Worm (Caenorhabditis elegans): ENCODE results near the gene C24A3.9.
A peak's percentile ranks its signal among the peaks of the same experiment; 100 is the strongest.

Gene C24A3.9

DNA sequence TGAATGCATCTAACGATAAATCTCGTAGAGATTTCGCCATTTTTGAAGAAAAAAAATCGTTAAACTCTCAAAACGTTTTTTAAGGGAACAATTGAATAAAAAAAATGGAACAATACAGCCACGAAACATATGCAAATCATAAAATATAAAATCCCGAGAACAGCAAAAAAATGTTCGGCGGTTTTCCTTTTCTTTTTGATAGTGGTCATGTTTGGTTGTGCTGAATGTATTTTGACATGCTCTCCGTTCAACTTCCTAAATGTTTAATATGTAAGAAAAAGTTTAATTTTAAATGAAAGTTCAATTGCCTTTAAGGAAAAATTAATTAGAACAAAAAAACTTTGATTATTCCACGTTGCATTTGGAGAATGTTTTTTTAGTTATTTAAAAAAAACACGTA, at the start of gene C24A3.9:
Gene C24A3.9, minus strand, starts transcription at position 101 of the 400 bp plus-strand sequence.
- TF ChIP-seq aha-1 (tag; optimal IDR thresholded peaks at IDR 0.05) (no peak), fos-1 (tag; optimal IDR thresholded peaks at IDR 0.05) (no peak), hlh-4 (tag; optimal IDR thresholded peaks at IDR 0.05) (no peak), lin-13 (GFP tag; optimal IDR thresholded peaks at IDR 0.05) (no peak)

DNA sequence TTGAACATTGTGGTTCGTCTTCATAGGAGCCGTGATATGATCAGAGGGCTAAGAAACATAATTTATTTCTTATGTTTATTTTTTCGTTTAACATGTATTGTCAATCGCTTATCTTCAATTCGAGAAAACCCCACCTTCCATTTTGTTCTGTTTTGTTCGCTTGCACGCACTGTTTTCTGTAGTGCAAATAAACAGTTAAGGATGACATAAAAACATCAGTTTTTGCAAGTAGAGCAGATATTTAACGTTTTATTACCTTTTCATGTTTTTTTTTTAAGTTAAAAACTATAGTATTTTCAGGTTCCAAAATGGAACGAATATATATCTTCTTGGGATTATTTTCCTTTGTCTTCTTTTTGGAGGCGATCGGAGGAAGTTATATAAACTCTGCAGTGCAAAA, 47.0 kb upstream of the C24A3.9 start, which contains the start of gene F47E1.2:
Gene F47E1.2, plus strand, starts transcription at position 301 of the 400 bp plus-strand sequence.
- TF ChIP-seq egl-27 (tag; optimal IDR thresholded peaks at IDR 0.05) = no peak
- TF ChIP-seq sptf-1 (tag; optimal IDR thresholded peaks at IDR 0.05) = no peak
- TF ChIP-seq mab-9 (GFP tag; IDR thresholded peaks at IDR 0.05) = no peak
- TF ChIP-seq efl-1 (optimal IDR thresholded peaks at IDR 0.05) = no peak
- peak in 1 of 2 experiments; percentile 61 for TF ChIP-seq efl-1 (GFP tag; optimal IDR thresholded peaks at IDR 0.05 in 1 of 2)

DNA sequence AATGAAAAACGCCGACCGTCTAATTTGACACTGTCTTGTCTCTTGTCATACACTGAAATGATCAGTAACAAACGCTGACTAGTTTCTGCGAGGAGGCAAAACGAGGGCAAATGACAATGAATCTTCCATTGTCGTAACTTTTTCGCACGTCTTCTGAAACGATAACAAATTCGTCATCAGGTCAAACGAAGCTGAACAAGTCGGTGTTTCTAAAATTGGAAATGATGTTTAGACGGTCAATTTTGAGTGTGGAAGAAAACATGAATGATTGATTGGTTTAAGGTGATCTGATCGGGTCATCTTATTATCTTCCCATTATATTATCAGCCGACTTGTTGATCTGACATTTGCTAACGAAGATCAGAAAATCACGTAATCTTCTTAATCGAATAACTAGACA, 43.1 kb upstream of the C24A3.9 start:
- no peak for TF ChIP-seq pag-3 (tag; optimal IDR thresholded peaks at IDR 0.05; ENCODE audit: borderline replicate concordance, insufficient read depth)
- peak; percentile 3 for TF ChIP-seq lin-14 (GFP tag; optimal IDR thresholded peaks at IDR 0.05)
- TF ChIP-seq elt-3 (tag; optimal IDR thresholded peaks at IDR 0.05) = peak in 1 of 6 experiments; percentile 53
- peak; percentile 49 for TF ChIP-seq nhr-85 (tag)

DNA sequence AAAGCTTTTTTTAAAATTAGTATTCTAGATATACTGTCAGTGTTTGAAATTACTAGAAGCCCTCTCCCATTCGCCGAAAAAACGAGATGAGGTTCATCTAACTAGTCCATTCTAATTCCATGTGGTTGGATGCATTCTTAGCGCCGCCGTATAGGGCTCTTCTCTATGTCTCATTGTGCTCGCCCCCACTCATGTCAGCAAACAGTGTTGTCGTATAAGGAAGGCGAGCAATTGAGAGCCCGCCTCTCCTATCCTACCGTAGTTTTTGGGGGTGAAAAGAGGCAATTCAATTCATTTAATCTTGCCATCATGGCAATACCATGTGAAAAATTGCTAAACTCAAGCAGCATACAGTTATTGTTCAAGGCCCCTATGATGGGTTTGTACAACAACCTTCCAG, 38.3 kb upstream of the C24A3.9 start, which contains the start of gene F47E1.20:
Gene F47E1.20, plus strand, starts transcription at position 301 of the 400 bp plus-strand sequence.
- TF ChIP-seq sptf-1 (tag; optimal IDR thresholded peaks at IDR 0.05) (no peak), hlh-4 (tag; optimal IDR thresholded peaks at IDR 0.05) (no peak), elt-3 (tag; optimal IDR thresholded peaks at IDR 0.05) (no peak)

- TF ChIP-seq mab-9 (GFP tag; IDR thresholded peaks at IDR 0.05) = no peak
- no peak for TF ChIP-seq efl-1 (optimal IDR thresholded peaks at IDR 0.05)
- TF ChIP-seq efl-1 (GFP tag; optimal IDR thresholded peaks at IDR 0.05 in 1 of 2) = peak in 1 of 2 experiments; percentile 9
These were observed 35.6 kb upstream of the C24A3.9 start, which contains the start of gene prdm-14 for ce11 chrX:9045913-9046312. Gene prdm-14 (plus strand): TSS chrX:9046213.

DNA sequence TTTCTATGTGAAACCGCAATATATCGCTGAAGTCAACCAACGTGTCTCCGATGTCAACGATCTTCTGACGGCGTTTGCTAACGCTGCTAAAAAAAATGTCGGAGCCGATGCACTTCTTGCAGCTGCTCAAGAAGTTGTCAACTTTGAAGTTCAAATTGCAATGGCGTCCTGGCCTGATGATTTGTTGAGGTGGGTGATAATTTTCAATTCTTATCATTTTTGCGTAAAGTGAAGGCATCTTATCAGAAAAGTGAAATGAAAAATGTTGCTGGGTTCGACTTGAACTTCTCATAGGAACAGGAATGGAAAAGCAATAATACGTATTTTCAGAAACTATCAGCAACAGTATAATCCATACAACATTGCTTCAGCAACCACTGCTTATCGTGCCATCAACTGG, 25.9 kb upstream of the C24A3.9 start:
- TF ChIP-seq F16B12.6 (tag; optimal IDR thresholded peaks at IDR 0.05) (no peak), elt-2 (tag; optimal IDR thresholded peaks at IDR 0.05) (peak; percentile 52), grh-1 (GFP tag; IDR thresholded peaks at IDR 0.05) (no peak), hpl-2 (GFP tag; optimal IDR thresholded peaks at IDR 0.05) (no peak), fkh-8 (tag; optimal IDR thresholded peaks at IDR 0.05) (no peak)

- TF ChIP-seq elt-2 (tag; optimal IDR thresholded peaks at IDR 0.05) (peak; percentile 50), dpl-1 (GFP tag; optimal IDR thresholded peaks at IDR 0.05) (no peak), efl-1 (optimal IDR thresholded peaks at IDR 0.05) (no peak), efl-1 (GFP tag; optimal IDR thresholded peaks at IDR 0.05 in 1 of 2) (peak in 1 of 2 experiments; percentile 56)
These were observed 24.8 kb upstream of the C24A3.9 start for ce11 chrX:9035142-9035541.

ce11 chrX:9034310-9034709, 24.0 kb upstream of the C24A3.9 start, which contains the start of gene nep-22:
Gene nep-22 (plus strand): TSS chrX:9034554.
- TF ChIP-seq lin-35 (GFP tag; optimal IDR thresholded peaks at IDR 0.05) (peak in 1 of 2 experiments; percentile 14), hlh-4 (tag; optimal IDR thresholded peaks at IDR 0.05) (no peak), elt-2 (tag; optimal IDR thresholded peaks at IDR 0.05) (peak; percentile 70), fos-1 (tag; optimal IDR thresholded peaks at IDR 0.05) (no peak)

DNA sequence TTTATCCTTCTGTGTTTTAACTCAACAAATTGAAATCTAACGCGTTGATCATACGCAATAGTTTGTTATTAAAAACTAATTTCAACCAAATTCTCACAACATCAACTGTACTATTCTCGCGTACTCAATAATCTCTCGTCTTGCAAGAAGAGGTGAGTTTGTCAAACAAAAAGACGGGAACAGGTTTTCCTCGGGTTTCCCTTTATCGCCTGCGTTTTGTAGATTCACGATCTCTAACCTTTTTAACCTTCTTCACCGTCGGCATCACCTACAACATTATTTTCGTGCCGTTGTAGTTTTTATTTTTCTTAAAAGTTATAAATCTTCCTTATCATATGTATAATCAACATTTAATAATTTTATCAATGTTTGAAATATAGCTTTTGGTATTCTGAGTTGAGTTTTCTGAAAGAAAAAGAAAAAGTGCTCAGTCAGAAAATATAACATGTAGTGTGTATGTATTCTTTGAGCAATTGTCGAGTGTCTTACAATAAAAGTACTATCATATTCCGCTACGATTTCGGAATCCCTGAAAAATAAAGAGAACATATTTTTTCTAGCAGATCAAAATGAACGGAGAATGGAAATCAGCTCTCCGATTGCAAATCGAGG, 18.7 kb upstream of the C24A3.9 start, which contains the start of gene snf-12:
Gene snf-12, plus strand, starts transcription at position 562 of the 612 bp plus-strand sequence.
- TF ChIP-seq elt-3 (tag; optimal IDR thresholded peaks at IDR 0.05) (peak in 1 of 6 experiments; percentile 43), egl-13 (tag; optimal IDR thresholded peaks at IDR 0.05) (no peak), dsc-1 (tag; optimal IDR thresholded peaks at IDR 0.05) (no peak), unc-86 (tag; optimal IDR thresholded peaks at IDR 0.05) (no peak), lin-35 (GFP tag; optimal IDR thresholded peaks at IDR 0.05) (peak in 1 of 2 experiments; percentile 12), grh-1 (GFP tag; IDR thresholded peaks at IDR 0.05) (peak; percentile 83), nhr-19 (GFP tag; conservative IDR thresholded peaks at IDR 0.05) (no peak), isw-1 (GFP tag; IDR thresholded peaks at IDR 0.05) (no peak), blmp-1 (tag; optimal IDR thresholded peaks at IDR 0.05) (peak; percentile 64), snu-23 (GFP tag; optimal IDR thresholded peaks at IDR 0.05) (peak; percentile 26), hpl-2 (GFP tag; optimal IDR thresholded peaks at IDR 0.05) (no peak), ztf-4 (tag; optimal IDR thresholded peaks at IDR 0.05) (no peak), ceh-8 (GFP tag; optimal IDR thresholded peaks at IDR 0.05) (no peak), tbx-2 (tag; optimal IDR thresholded peaks at IDR 0.05) (no peak), C16A3.4 (tag; optimal IDR thresholded peaks at IDR 0.05) (no peak), lin-14 (GFP tag; optimal IDR thresholded peaks at IDR 0.05) (no peak), irx-1 (tag; optimal IDR thresholded peaks at IDR 0.05) (no peak), mab-9 (GFP tag; IDR thresholded peaks at IDR 0.05) (no peak), ama-1 (optimal IDR thresholded peaks at IDR 0.05) (no peak)

All from whole organism, L1 larva.